Worm (Caenorhabditis elegans): ENCODE results near the gene ptp-3.

Gene ptp-3

ce11 chrII:10925804-10926570, 49.4 kb upstream of the ptp-3 start, which contains the start of gene metr-1 (continued):
- TF ChIP-seq ceh-27 (GFP tag; optimal IDR thresholded peaks at IDR 0.05) (no peak), nhr-90 (tag; optimal IDR thresholded peaks at IDR 0.05) (no peak), lin-26 (GFP tag; IDR thresholded peaks at IDR 0.05) (no peak), mes-4 (tag; optimal IDR thresholded peaks at IDR 0.05) (no peak), rcor-1 (GFP tag; IDR thresholded peaks at IDR 0.05) (no peak), hlh-12 (tag; optimal IDR thresholded peaks at IDR 0.05) (no peak), lir-1 (GFP tag; conservative IDR thresholded peaks at IDR 0.05) (no peak), Y95B8A.8 (GFP tag; IDR thresholded peaks at IDR 0.05) (0 out of 2 replicates have a peak, but pooled peaks have one; percentile 42), F57C9.4 (tag; optimal IDR thresholded peaks at IDR 0.05) (no peak), T26A5.8 (tag; optimal IDR thresholded peaks at IDR 0.05) (no peak), ceh-79 (tag; optimal IDR thresholded peaks at IDR 0.05) (no peak), tlf-1 (GFP tag; optimal IDR thresholded peaks at IDR 0.05) (no peak), snpc-3.4 (tag; optimal IDR thresholded peaks at IDR 0.05) (no peak), hlh-26 (GFP tag; conservative IDR thresholded peaks at IDR 0.05) (no peak), D2030.7 (GFP tag; IDR thresholded peaks at IDR 0.05) (no peak), madf-6 (GFP tag; IDR thresholded peaks at IDR 0.05) (peak; percentile 70), let-526 (GFP tag; IDR thresholded peaks at IDR 0.05) (no peak), ztf-22 (GFP tag; optimal IDR thresholded peaks at IDR 0.05) (no peak), ztf-25 (GFP tag; IDR thresholded peaks at IDR 0.05) (no peak), akir-1 (GFP tag; optimal IDR thresholded peaks at IDR 0.05) (no peak), B0261.1 (tag; optimal IDR thresholded peaks at IDR 0.05) (no peak), pha-4 (tag; optimal IDR thresholded peaks at IDR 0.05) (no peak), Y67H2A.10 (GFP tag; conservative IDR thresholded peaks at IDR 0.05) (no peak), somi-1 (GFP tag; optimal IDR thresholded peaks at IDR 0.05) (no peak), attf-6 (GFP tag; IDR thresholded peaks at IDR 0.05) (no peak), ceh-100 (GFP tag; IDR thresholded peaks at IDR 0.05) (no peak), rpc-1 (optimal IDR thresholded peaks at IDR 0.05) (no peak), rpc-1 (tag; optimal IDR thresholded peaks at IDR 0.05) (no peak), ama-1 (optimal IDR thresholded peaks at IDR 0.05) (peak; percentile 38), ama-1 (GFP tag; optimal IDR thresholded peaks at IDR 0.05) (no peak), nhr-27 (tag; optimal IDR thresholded peaks at IDR 0.05) (no peak), hmg-1.2 (GFP tag; IDR thresholded peaks at IDR 0.05) (no peak), mxl-1 (tag; optimal IDR thresholded peaks at IDR 0.05) (no peak), ceh-91 (GFP tag; IDR thresholded peaks at IDR 0.05) (peak; percentile 31; the same call in 1 of the 2 replicates), F10E7.11 (tag; optimal IDR thresholded peaks at IDR 0.05) (no peak)

ce11 chrII:10930678-10931650, 44.4 kb upstream of the ptp-3 start:
- TF ChIP-seq repo-1 (tag; optimal IDR thresholded peaks at IDR 0.05) (peak; percentile 6), pbrm-1 (GFP tag; IDR thresholded peaks at IDR 0.05) (no peak), ama-1 (optimal IDR thresholded peaks at IDR 0.05) (peak; percentile 28), ama-1 (GFP tag; optimal IDR thresholded peaks at IDR 0.05) (no peak), K11D2.4 (GFP tag; IDR thresholded peaks at IDR 0.05) (peak; percentile 27; the same call in 1 of the 2 replicates), ceh-40 (GFP tag; IDR thresholded peaks at IDR 0.05) (0 out of 2 replicates have a peak, but pooled peaks have one; percentile 15), ztf-26 (tag; optimal IDR thresholded peaks at IDR 0.05) (peak; percentile 11), akir-1 (GFP tag; optimal IDR thresholded peaks at IDR 0.05) (no peak), lsy-27 (tag; optimal IDR thresholded peaks at IDR 0.05; ENCODE audit: borderline replicate concordance, insufficient read depth) (no peak), lir-1 (GFP tag; conservative IDR thresholded peaks at IDR 0.05) (no peak), ekl-4 (GFP tag; IDR thresholded peaks at IDR 0.05) (no peak), him-1 (tag; optimal IDR thresholded peaks at IDR 0.05) (peak; percentile 22), snpc-1.1 (tag; optimal IDR thresholded peaks at IDR 0.05; ENCODE audit: insufficient read depth) (no peak), ztf-3 (GFP tag; optimal IDR thresholded peaks at IDR 0.05) (no peak), xnd-1 (tag; optimal IDR thresholded peaks at IDR 0.05) (no peak), ZK185.1 (tag; optimal IDR thresholded peaks at IDR 0.05; ENCODE audit: poor library complexity, severe bottlenecking) (no peak)
